Worm (Caenorhabditis elegans) whole organism, late embryonic: ENCODE results near the gene srr-10.

Source experiments
- C08G9.2 ChIP-seq: sonication (generic microtip); optimal IDR thresholded peaks from 2 replicates; lab custom pipeline; 2016; ENCODE audit warnings: mild to moderate bottlenecking, missing genetic modification characterization, moderate library complexity, missing compliant biosample characterization
- F13H6.1 ChIP-seq: sonication (generic microtip); optimal IDR thresholded peaks from 2 replicates; lab custom pipeline; 2016; ENCODE audit warnings: missing genetic modification characterization, missing compliant biosample characterization
- K02D7.2 ChIP-seq: sonication (generic microtip); optimal IDR thresholded peaks from 2 replicates; lab custom pipeline; 2017; ENCODE audit warnings: mild to moderate bottlenecking, missing genetic modification characterization, missing compliant biosample characterization
- K09A11.1 ChIP-seq: sonication (generic microtip); optimal IDR thresholded peaks from 2 replicates; lab custom pipeline; 2017; ENCODE audit warnings: antibody characterized with exemption, mild to moderate bottlenecking, missing genetic modification characterization, missing compliant biosample characterization; ENCODE audit not compliant: insufficient read depth
- T23F11.4 ChIP-seq: fragments of 200-800 bp; sonication (Bioruptor generic); optimal IDR thresholded peaks from 2 replicates; lab custom pipeline; 2018; ENCODE audit warnings: mild to moderate bottlenecking, missing genetic modification characterization, missing compliant biosample characterization
- Y22D7AL.16 ChIP-seq: sonication (generic microtip); optimal IDR thresholded peaks from 2 replicates; lab custom pipeline; 2016; ENCODE audit warnings: missing genetic modification characterization, missing compliant biosample characterization
- ama-1 ChIP-seq: fragments of 150-350 bp; optimal IDR thresholded peaks from 2 replicates; lab custom pipeline; 2014
- ceh-14 ChIP-seq: sonication (generic microtip); optimal IDR thresholded peaks from 2 replicates; lab custom pipeline; 2016; ENCODE audit warnings: missing genotype, missing genetic modification characterization, missing compliant biosample characterization
- ceh-18 ChIP-seq: sonication (generic microtip); optimal IDR thresholded peaks from 2 replicates; lab custom pipeline; 2016; ENCODE audit warnings: missing genetic modification characterization, missing compliant biosample characterization
- ceh-19 ChIP-seq: fragments of 200-800 bp; sonication (Bioruptor generic); optimal IDR thresholded peaks from 2 replicates; lab custom pipeline; 2018; ENCODE audit warnings: mild to moderate bottlenecking, missing genetic modification characterization, missing compliant biosample characterization
- ceh-22 ChIP-seq: sonication (generic microtip); optimal IDR thresholded peaks from 2 replicates; lab custom pipeline; 2017; ENCODE audit warnings: missing biosample characterization, missing genetic modification characterization
- ceh-24 ChIP-seq: sonication (generic microtip); optimal IDR thresholded peaks from 2 replicates; lab custom pipeline; 2016; ENCODE audit warnings: mild to moderate bottlenecking, missing genetic modification characterization, missing compliant biosample characterization
- ceh-34 ChIP-seq: sonication (generic microtip); optimal IDR thresholded peaks from 2 replicates; lab custom pipeline; 2016; ENCODE audit warnings: mild to moderate bottlenecking, missing genetic modification characterization, missing compliant biosample characterization
- ceh-48 ChIP-seq: sonication (generic microtip); optimal IDR thresholded peaks from 2 replicates; lab custom pipeline; 2016; ENCODE audit warnings: missing genetic modification characterization, inconsistent platforms, missing compliant biosample characterization
- ceh-9 ChIP-seq: sonication (generic microtip); optimal IDR thresholded peaks from 2 replicates; lab custom pipeline; 2016; ENCODE audit warnings: mild to moderate bottlenecking, missing genetic modification characterization, inconsistent platforms, missing compliant biosample characterization
- che-1 ChIP-seq: sonication (generic microtip); optimal IDR thresholded peaks from 2 replicates; lab custom pipeline; 2016; ENCODE audit warnings: mild to moderate bottlenecking, missing genetic modification characterization, missing compliant biosample characterization
- dve-1 ChIP-seq: sonication (generic microtip); optimal IDR thresholded peaks from 2 replicates; lab custom pipeline; 2017; ENCODE audit warnings: antibody characterized with exemption, mild to moderate bottlenecking, missing genetic modification characterization, missing compliant biosample characterization
- ets-4 ChIP-seq: sonication (generic microtip); optimal IDR thresholded peaks from 2 replicates; lab custom pipeline; 2016; ENCODE audit warnings: missing genetic modification characterization, missing compliant biosample characterization
- fax-1 ChIP-seq: sonication (generic microtip); optimal IDR thresholded peaks from 2 replicates; lab custom pipeline; 2016; ENCODE audit warnings: missing genotype, missing genetic modification characterization, missing compliant biosample characterization
- fkh-6 ChIP-seq: sonication (generic microtip); optimal IDR thresholded peaks from 2 replicates; lab custom pipeline; 2016; ENCODE audit warnings: missing genetic modification characterization, missing compliant biosample characterization
- gmeb-2 ChIP-seq: sonication (generic microtip); optimal IDR thresholded peaks from 2 replicates; lab custom pipeline; 2016; ENCODE audit warnings: missing genetic modification characterization, inconsistent platforms, missing compliant biosample characterization
- hlh-15 ChIP-seq: sonication (generic microtip); optimal IDR thresholded peaks from 2 replicates; lab custom pipeline; 2016; ENCODE audit warnings: missing genetic modification characterization, missing compliant biosample characterization
- hlh-30 ChIP-seq: sonication (generic microtip); optimal IDR thresholded peaks from 2 replicates; lab custom pipeline; 2017; ENCODE audit warnings: antibody characterized with exemption, missing genetic modification characterization, missing compliant biosample characterization; ENCODE audit not compliant: insufficient read depth
- hlh-8 ChIP-seq: sonication (generic microtip); optimal IDR thresholded peaks from 2 replicates; lab custom pipeline; 2016; ENCODE audit warnings: missing genotype, missing genetic modification characterization, missing compliant biosample characterization
- madf-2 ChIP-seq: sonication (generic microtip); optimal IDR thresholded peaks from 2 replicates; lab custom pipeline; 2017; ENCODE audit warnings: missing genetic modification characterization, missing compliant biosample characterization
- mec-3 ChIP-seq: sonication (generic microtip); optimal IDR thresholded peaks from 2 replicates; lab custom pipeline; 2016; ENCODE audit warnings: borderline replicate concordance, missing genetic modification characterization, missing compliant biosample characterization
- nhr-11 ChIP-seq: fragments of 150-350 bp; optimal IDR thresholded peaks from 2 replicates; lab custom pipeline; 2014; ENCODE audit warnings: missing biosample characterization, missing genetic modification characterization
- pat-9 ChIP-seq: fragments of 200-800 bp; sonication (Bioruptor generic); optimal IDR thresholded peaks from 2 replicates; lab custom pipeline; 2018; ENCODE audit warnings: mild to moderate bottlenecking, missing genetic modification characterization, moderate library complexity, missing compliant biosample characterization
- pax-1 ChIP-seq: fragments of 150-350 bp; optimal IDR thresholded peaks from 2 replicates; lab custom pipeline; 2014; ENCODE audit warnings: missing biosample characterization, missing genetic modification characterization
- pqm-1 ChIP-seq: sonication (generic microtip); optimal IDR thresholded peaks from 2 replicates; lab custom pipeline; 2016; ENCODE audit warnings: missing genetic modification characterization, missing compliant biosample characterization
- ref-2 ChIP-seq: sonication (generic microtip); optimal IDR thresholded peaks from 2 replicates; lab custom pipeline; 2016; ENCODE audit warnings: missing genetic modification characterization, missing compliant biosample characterization
- sox-4 ChIP-seq: sonication (generic microtip); optimal IDR thresholded peaks from 2 replicates; lab custom pipeline; 2017; ENCODE audit warnings: mild to moderate bottlenecking, missing genetic modification characterization, inconsistent platforms, missing compliant biosample characterization
- tbx-2 ChIP-seq: sonication (generic microtip); optimal IDR thresholded peaks from 2 replicates; lab custom pipeline; 2016; ENCODE audit warnings: missing genetic modification characterization, missing compliant biosample characterization
- unc-42 ChIP-seq: sonication (generic microtip); optimal IDR thresholded peaks from 2 replicates; lab custom pipeline; 2016; ENCODE audit warnings: missing genotype, missing genetic modification characterization, missing compliant biosample characterization
- unc-55 ChIP-seq: sonication (generic microtip); optimal IDR thresholded peaks from 2 replicates; lab custom pipeline; 2017; ENCODE audit warnings: missing biosample characterization, missing genetic modification reagents, missing genetic modification characterization
- zip-5 ChIP-seq: sonication (generic microtip); optimal IDR thresholded peaks from 2 replicates; lab custom pipeline; 2016; ENCODE audit warnings: missing genetic modification characterization, missing compliant biosample characterization

Gene srr-10

ce11 chrV:7770961-7771360 is 35.5 kb downstream of the srr-10 start, which contains the start of gene frpr-3:
Gene frpr-3, plus strand, starts transcription at chrV:7771261.
- TF ChIP-seq ama-1 (lab: Kevin White, UChicago) (no peak), madf-2 (tag; lab: Kevin White, UChicago) (no peak), Y22D7AL.16 (tag; lab: Kevin White, UChicago) (no peak), ceh-24 (tag; lab: Kevin White, UChicago) (no peak), fax-1 (tag; lab: Kevin White, UChicago) (no peak), dve-1 (tag; lab: Kevin White, UChicago) (no peak), ceh-14 (tag; lab: Kevin White, UChicago) (no peak), che-1 (no peak), unc-55 (GFP tag; lab: Kevin White, UChicago) (no peak), K09A11.1 (tag; lab: Kevin White, UChicago) (no peak), pat-9 (tag; lab: Kevin White, UChicago) (no peak), ceh-22 (no peak), C08G9.2 (no peak), mec-3 (no peak), ceh-18 (no peak), sox-4 (tag; lab: Kevin White, UChicago) (no peak), ceh-34 (no peak), fkh-6 (tag; lab: Kevin White, UChicago) (no peak), hlh-8 (tag; lab: Kevin White, UChicago) (no peak), ceh-9 (no peak)

- TF ChIP-seq pat-9 (tag; lab: Kevin White, UChicago) (no peak), K09A11.1 (tag; lab: Kevin White, UChicago) (no peak), K02D7.2 (tag; lab: Kevin White, UChicago) (no peak), F13H6.1 (tag; lab: Kevin White, UChicago) (no peak), unc-42 (tag; lab: Kevin White, UChicago) (no peak), ceh-19 (GFP tag; lab: Kevin White, UChicago) (no peak), ceh-14 (tag; lab: Kevin White, UChicago) (no peak), ama-1 (lab: Kevin White, UChicago) (no peak), mec-3 (no peak), ref-2 (tag; lab: Kevin White, UChicago) (no peak), ceh-48 (tag; lab: Kevin White, UChicago) (no peak), fax-1 (tag; lab: Kevin White, UChicago) (no peak), nhr-11 (tag; lab: Kevin White, UChicago) (no peak), T23F11.4 (GFP tag; lab: Kevin White, UChicago) (no peak), hlh-15 (tag; lab: Kevin White, UChicago) (no peak)
Measured at ce11 chrV:7773647-7774046, 38.2 kb downstream of the srr-10 start.

DNA sequence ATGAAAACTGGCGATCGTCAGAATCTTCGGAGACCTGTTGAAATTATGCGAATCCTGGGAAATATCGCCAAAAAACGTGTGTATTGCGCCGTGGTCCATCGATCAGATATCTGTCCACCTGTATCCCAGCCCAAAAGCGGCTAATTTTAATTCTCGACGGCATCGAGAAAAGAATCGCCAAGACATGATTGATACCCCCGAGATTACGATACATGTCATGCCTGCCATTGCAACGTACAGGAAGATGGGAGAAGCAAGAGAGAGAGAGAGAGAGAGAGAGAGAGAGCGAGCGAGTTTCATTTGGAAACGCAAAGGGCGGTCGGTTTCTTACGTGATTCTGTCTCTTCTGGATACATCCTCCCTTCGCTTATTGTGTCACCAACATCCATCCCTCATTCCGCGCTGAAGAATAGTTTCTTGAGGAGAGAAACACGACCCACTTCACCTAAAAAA is 38.8 kb downstream of the srr-10 start, which contains the start of gene grl-10:
grl-10 (plus strand) TSS at position 403 of the 453 bp plus-strand sequence.
- peak; percentile 8 for TF ChIP-seq ref-2 (tag; lab: Kevin White, UChicago)
- no peak for TF ChIP-seq hlh-30 (tag; lab: Kevin White, UChicago)
- no peak for TF ChIP-seq pax-1 (tag; lab: Kevin White, UChicago)
- TF ChIP-seq pat-9 (tag; lab: Kevin White, UChicago), result no peak
- TF ChIP-seq gmeb-2 (tag; lab: Kevin White, UChicago), result no peak
- peak; percentile 15 for TF ChIP-seq mec-3
- no peak for TF ChIP-seq hlh-15 (tag; lab: Kevin White, UChicago)
- TF ChIP-seq pqm-1, result no peak
- TF ChIP-seq ets-4 (tag; lab: Kevin White, UChicago), result no peak

DNA sequence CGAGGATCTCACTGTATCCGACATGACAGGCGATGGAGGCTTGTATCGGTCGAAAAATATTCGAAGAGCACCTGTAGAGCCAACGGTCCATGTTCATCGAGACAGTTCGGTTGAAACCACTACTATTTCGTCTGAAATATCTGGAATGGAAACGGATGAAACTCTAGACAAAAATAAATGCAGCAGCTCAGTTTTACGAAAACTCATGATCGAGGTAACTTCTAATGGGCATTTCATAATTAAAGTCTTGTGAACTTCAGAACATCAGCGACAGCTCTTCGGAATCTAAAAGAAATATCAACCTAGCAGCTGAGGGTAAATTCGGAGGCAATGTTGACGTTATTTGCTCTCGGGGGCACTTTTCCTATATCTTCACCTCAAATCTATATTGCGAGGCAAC is 39.8 kb downstream of the srr-10 start:
- TF ChIP-seq che-1 (no peak), tbx-2 (tag; lab: Kevin White, UChicago) (no peak), zip-5 (tag; lab: Kevin White, UChicago) (no peak)
